Worm (Caenorhabditis elegans) whole organism, late embryonic: Measurements from ENCODE around the gene let-60.

Experiments used
- C08G9.2 ChIP-seq: sonication (generic microtip); optimal IDR thresholded peaks from 2 replicates; lab custom pipeline; 2016; ENCODE audit warnings: mild to moderate bottlenecking, missing genetic modification characterization, moderate library complexity, missing compliant biosample characterization
- K02D7.2 ChIP-seq: sonication (generic microtip); optimal IDR thresholded peaks from 2 replicates; lab custom pipeline; 2017; ENCODE audit warnings: mild to moderate bottlenecking, missing genetic modification characterization, missing compliant biosample characterization
- Y22D7AL.16 ChIP-seq: sonication (generic microtip); optimal IDR thresholded peaks from 2 replicates; lab custom pipeline; 2016; ENCODE audit warnings: missing genetic modification characterization, missing compliant biosample characterization
- ama-1 ChIP-seq: fragments of 150-350 bp; optimal IDR thresholded peaks from 2 replicates; lab custom pipeline; 2014
- ceh-18 ChIP-seq: sonication (generic microtip); optimal IDR thresholded peaks from 2 replicates; lab custom pipeline; 2016; ENCODE audit warnings: missing genetic modification characterization, missing compliant biosample characterization
- ceh-19 ChIP-seq: fragments of 200-800 bp; sonication (Bioruptor generic); optimal IDR thresholded peaks from 2 replicates; lab custom pipeline; 2018; ENCODE audit warnings: mild to moderate bottlenecking, missing genetic modification characterization, missing compliant biosample characterization
- ceh-2 ChIP-seq: sonication (generic microtip); optimal IDR thresholded peaks from 2 replicates; lab custom pipeline; 2016; ENCODE audit warnings: missing genotype, missing genetic modification characterization, missing compliant biosample characterization
- ceh-31 ChIP-seq: sonication (generic microtip); optimal IDR thresholded peaks from 2 replicates; lab custom pipeline; 2016; ENCODE audit warnings: missing genetic modification characterization, missing compliant biosample characterization
- ceh-45 ChIP-seq: fragments of 200-800 bp; sonication (Bioruptor generic); IDR thresholded peaks from 2 replicates; pipeline ENCODE4 v1.3.6; 2022; ENCODE audit warnings: missing genetic modification reagents, missing genetic modification characterization, missing compliant biosample characterization
- ceh-48 ChIP-seq: sonication (generic microtip); optimal IDR thresholded peaks from 2 replicates; lab custom pipeline; 2016; ENCODE audit warnings: missing genetic modification characterization, inconsistent platforms, missing compliant biosample characterization
- ceh-9 ChIP-seq: sonication (generic microtip); optimal IDR thresholded peaks from 2 replicates; lab custom pipeline; 2016; ENCODE audit warnings: mild to moderate bottlenecking, missing genetic modification characterization, inconsistent platforms, missing compliant biosample characterization
- che-1 ChIP-seq: sonication (generic microtip); optimal IDR thresholded peaks from 2 replicates; lab custom pipeline; 2016; ENCODE audit warnings: mild to moderate bottlenecking, missing genetic modification characterization, missing compliant biosample characterization
- dve-1 ChIP-seq: sonication (generic microtip); optimal IDR thresholded peaks from 2 replicates; lab custom pipeline; 2017; ENCODE audit warnings: antibody characterized with exemption, mild to moderate bottlenecking, missing genetic modification characterization, missing compliant biosample characterization
- elt-2 ChIP-seq: sonication (generic microtip); optimal IDR thresholded peaks from 2 replicates; lab custom pipeline; 2016; ENCODE audit warnings: missing genetic modification reagents, missing genetic modification characterization, missing compliant biosample characterization
- ets-4 ChIP-seq: sonication (generic microtip); optimal IDR thresholded peaks from 2 replicates; lab custom pipeline; 2016; ENCODE audit warnings: missing genetic modification characterization, missing compliant biosample characterization
- fkh-6 ChIP-seq: sonication (generic microtip); optimal IDR thresholded peaks from 2 replicates; lab custom pipeline; 2016; ENCODE audit warnings: missing genetic modification characterization, missing compliant biosample characterization
- hlh-6 ChIP-seq: sonication (generic microtip); optimal IDR thresholded peaks from 2 replicates; lab custom pipeline; 2016; ENCODE audit warnings: missing genotype, missing genetic modification characterization, missing compliant biosample characterization
- hlh-8 ChIP-seq: sonication (generic microtip); optimal IDR thresholded peaks from 2 replicates; lab custom pipeline; 2016; ENCODE audit warnings: missing genotype, missing genetic modification characterization, missing compliant biosample characterization
- lin-11 ChIP-seq: fragments of 200-800 bp; sonication (Bioruptor generic); optimal IDR thresholded peaks from 2 replicates; lab custom pipeline; 2018; ENCODE audit warnings: mild to moderate bottlenecking, missing genetic modification characterization, missing compliant biosample characterization
- madf-2 ChIP-seq: sonication (generic microtip); optimal IDR thresholded peaks from 2 replicates; lab custom pipeline; 2017; ENCODE audit warnings: missing genetic modification characterization, missing compliant biosample characterization
- mec-3 ChIP-seq: sonication (generic microtip); optimal IDR thresholded peaks from 2 replicates; lab custom pipeline; 2016; ENCODE audit warnings: borderline replicate concordance, missing genetic modification characterization, missing compliant biosample characterization
- nfya-1 ChIP-seq: sonication (generic microtip); optimal IDR thresholded peaks from 2 replicates; lab custom pipeline; 2017; ENCODE audit warnings: missing genetic modification characterization, mild to moderate bottlenecking, missing compliant biosample characterization, antibody characterized with exemption, moderate library complexity
- pag-3 ChIP-seq: sonication (generic microtip); optimal IDR thresholded peaks from 2 replicates; lab custom pipeline; 2016; ENCODE audit warnings: missing compliant biosample characterization, missing genetic modification characterization, borderline replicate concordance
- pqm-1 ChIP-seq: sonication (generic microtip); optimal IDR thresholded peaks from 2 replicates; lab custom pipeline; 2016; ENCODE audit warnings: missing genetic modification characterization, missing compliant biosample characterization
- rnt-1 ChIP-seq: sonication (generic microtip); optimal IDR thresholded peaks from 2 replicates; lab custom pipeline; 2016; ENCODE audit warnings: missing genetic modification characterization, missing compliant biosample characterization
- sdc-2 ChIP-seq: sonication (generic microtip); optimal IDR thresholded peaks from 2 replicates; lab custom pipeline; 2016; ENCODE audit warnings: missing genotype, missing genetic modification characterization, missing compliant biosample characterization
- sox-2 ChIP-seq: fragments of 200-800 bp; sonication (Bioruptor generic); IDR thresholded peaks from 2 replicates; pipeline ENCODE4 v1.3.6; 2022; ENCODE audit warnings: missing genetic modification reagents, missing genetic modification characterization, missing compliant biosample characterization
- sox-4 ChIP-seq: sonication (generic microtip); optimal IDR thresholded peaks from 2 replicates; lab custom pipeline; 2017; ENCODE audit warnings: mild to moderate bottlenecking, missing genetic modification characterization, inconsistent platforms, missing compliant biosample characterization
- tbx-2 ChIP-seq: sonication (generic microtip); optimal IDR thresholded peaks from 2 replicates; lab custom pipeline; 2016; ENCODE audit warnings: missing genetic modification characterization, missing compliant biosample characterization
- tbx-7 ChIP-seq: sonication (generic microtip); optimal IDR thresholded peaks from 2 replicates; lab custom pipeline; 2016; ENCODE audit warnings: missing genotype, missing genetic modification characterization, missing compliant biosample characterization
- ttx-3 ChIP-seq: sonication (generic microtip); optimal IDR thresholded peaks from 2 replicates; lab custom pipeline; 2016; ENCODE audit warnings: missing genetic modification reagents, missing genetic modification characterization, missing compliant biosample characterization
- unc-55 ChIP-seq: sonication (generic microtip); optimal IDR thresholded peaks from 2 replicates; lab custom pipeline; 2017; ENCODE audit warnings: missing biosample characterization, missing genetic modification reagents, missing genetic modification characterization
- zip-5 ChIP-seq: sonication (generic microtip); optimal IDR thresholded peaks from 2 replicates; lab custom pipeline; 2016; ENCODE audit warnings: missing genetic modification characterization, missing compliant biosample characterization
- ztf-16 ChIP-seq: sonication (generic microtip); optimal IDR thresholded peaks from 2 replicates; lab custom pipeline; 2017; ENCODE audit warnings: missing genetic modification characterization, missing compliant biosample characterization

The let-60 gene

ce11 chrIV:11650344-11650743 lies 40.5 kb downstream of the let-60 start:
- TF ChIP-seq ceh-18 (tag; lab: Kevin White, UChicago) (no peak), mec-3 (tag; lab: Kevin White, UChicago) (no peak)
- TF ChIP-seq, all 69 proteins: peak for 0

ce11 chrIV:11649031-11649430 lies 41.9 kb downstream of the let-60 start, which contains the start of gene ZK809.8:
Gene ZK809.8 (minus strand): TSS chrIV:11649064.
- TF ChIP-seq ceh-18 (tag; lab: Kevin White, UChicago) (peak; percentile 51), ttx-3 (tag; lab: Kevin White, UChicago) (no peak)
- TF ChIP-seq, all 69 proteins: peak for 1

ce11 chrIV:11646908-11647307 lies 44.0 kb downstream of the let-60 start:
- TF ChIP-seq dve-1 (tag; lab: Kevin White, UChicago) (no peak), nfya-1 (tag; lab: Kevin White, UChicago) (no peak), ama-1 (lab: Kevin White, UChicago) (no peak), ets-4 (tag; lab: Kevin White, UChicago) (no peak), hlh-8 (tag; lab: Kevin White, UChicago) (no peak), pag-3 (tag; lab: Kevin White, UChicago) (no peak), ceh-45 (GFP tag; lab: Robert Waterston, UW) (no peak), lin-11 (tag; lab: Kevin White, UChicago) (no peak), tbx-7 (tag; lab: Kevin White, UChicago) (no peak), zip-5 (no peak)

- TF ChIP-seq K02D7.2 (no peak), elt-2 (tag; lab: Kevin White, UChicago) (peak; percentile 17)
Observed at ce11 chrIV:11645354-11645753, 45.5 kb downstream of the let-60 start.

ce11 chrIV:11644705-11645104 lies 46.2 kb downstream of the let-60 start:
- TF ChIP-seq ceh-48 (tag; lab: Kevin White, UChicago): no peak
- TF ChIP-seq nfya-1 (tag; lab: Kevin White, UChicago): no peak
- no peak for TF ChIP-seq rnt-1
- no peak for TF ChIP-seq fkh-6 (tag; lab: Kevin White, UChicago)
- TF ChIP-seq sox-2 (GFP tag; lab: Robert Waterston, UW): no peak
- no peak for TF ChIP-seq Y22D7AL.16 (tag; lab: Kevin White, UChicago)
- no peak for TF ChIP-seq madf-2 (tag; lab: Kevin White, UChicago)
- TF ChIP-seq che-1 (tag; lab: Kevin White, UChicago): no peak
- TF ChIP-seq ceh-45 (GFP tag; lab: Robert Waterston, UW): no peak

ce11 chrIV:11643829-11644228 lies 47.1 kb downstream of the let-60 start, which contains the start of gene prx-2:
Gene prx-2 (plus strand): TSS chrIV:11644129.
- no peak for TF ChIP-seq ceh-19 (GFP tag; lab: Kevin White, UChicago)
- no peak for TF ChIP-seq sox-4
- no peak for TF ChIP-seq ztf-16 (tag; lab: Kevin White, UChicago)
- TF ChIP-seq, all 69 proteins: peak for 0

ce11 chrIV:11641802-11642201 lies 49.1 kb downstream of the let-60 start, which contains the start of gene ZK809.1:
Gene ZK809.1 (plus strand): TSS chrIV:11642102.
- TF ChIP-seq hlh-6 (tag; lab: Kevin White, UChicago) (no peak), K02D7.2 (no peak), ceh-31 (tag; lab: Kevin White, UChicago) (no peak), unc-55 (no peak), sdc-2 (tag; lab: Kevin White, UChicago) (no peak), C08G9.2 (tag; lab: Kevin White, UChicago) (no peak), ceh-2 (tag; lab: Kevin White, UChicago) (no peak), mec-3 (tag; lab: Kevin White, UChicago) (no peak), ttx-3 (tag; lab: Kevin White, UChicago) (no peak), ceh-9 (no peak), tbx-2 (no peak), pqm-1 (no peak)
